Fruit fly (Drosophila melanogaster): Measurements from ENCODE around the gene Rcd-1.

Rcd-1 gene

DNA sequence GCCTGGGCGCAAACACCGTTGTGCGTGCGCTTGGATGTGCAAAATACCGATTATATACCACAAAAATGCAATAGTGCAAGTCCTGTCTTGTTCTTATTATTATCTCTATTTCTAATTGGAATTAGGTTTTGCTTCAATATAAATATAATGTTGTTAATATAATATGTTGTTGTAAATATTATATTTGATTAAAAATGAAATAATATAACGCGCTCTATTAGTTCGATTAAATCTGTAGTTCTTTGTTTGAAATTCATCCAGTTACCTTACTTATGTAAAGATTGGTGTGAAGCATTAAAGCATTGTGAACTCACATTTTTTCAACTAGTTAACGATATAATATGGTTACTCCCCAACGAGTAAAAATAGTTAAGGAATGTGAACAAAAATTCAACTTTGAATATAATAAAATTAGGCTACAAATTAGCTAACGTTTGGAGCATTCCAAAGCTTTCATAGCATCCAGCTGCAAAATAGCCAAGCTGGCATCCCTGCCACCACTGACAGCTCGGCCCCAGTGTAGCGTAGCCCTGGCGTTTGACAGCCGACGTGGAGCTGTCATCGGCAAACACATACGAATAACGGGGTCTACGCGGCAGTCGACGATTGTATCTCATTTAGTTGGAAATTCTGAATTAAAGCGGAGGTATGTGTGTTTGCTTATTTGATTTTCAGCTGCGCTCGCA is 4.4 kb downstream of the Rcd-1 start, which contains the start of the genes CG12237 and Sec61gamma (continued):
- peak; percentile 33; the same call in 1 of the 2 replicates for TF ChIP-seq E2f2 (GFP tag; IDR thresholded peaks at IDR 0.05)
- peak; percentile 30 for TF ChIP-seq trem (tag; optimal IDR thresholded peaks at IDR 0.05)
- TF ChIP-seq wdn (GFP tag; IDR thresholded peaks at IDR 0.05): no peak
- TF ChIP-seq gro (GFP tag; optimal IDR thresholded peaks at IDR 0.05): peak; percentile 26
- no peak for TF ChIP-seq CG17912 (GFP tag; optimal IDR thresholded peaks at IDR 0.05)
- TF ChIP-seq pho (GFP tag; optimal IDR thresholded peaks at IDR 0.05): peak; percentile 10
- peak; percentile 72 for TF ChIP-seq Rfx (GFP tag; IDR thresholded peaks at IDR 0.05)
- peak; percentile 13 for TF ChIP-seq pfk (GFP tag; optimal IDR thresholded peaks at IDR 0.05)
- peak; percentile 11 for TF ChIP-seq NfI (GFP tag; optimal IDR thresholded peaks at IDR 0.05)
- TF ChIP-seq jigr1 (GFP tag; IDR thresholded peaks at IDR 0.05): no peak
- TF ChIP-seq Sox102F (GFP tag; optimal IDR thresholded peaks at IDR 0.05): no peak
- TF ChIP-seq gem (tag; optimal IDR thresholded peaks at IDR 0.05): no peak
- TF ChIP-seq CG12659 (GFP tag; optimal IDR thresholded peaks at IDR 0.05): peak; percentile 77
- TF ChIP-seq Dbx (GFP tag; IDR thresholded peaks at IDR 0.05): peak; percentile 53; the same call in 2 of the 3 replicates
- peak; percentile 96 for TF ChIP-seq CG18011 (GFP tag; optimal IDR thresholded peaks at IDR 0.05)
- TF ChIP-seq dan (GFP tag; IDR thresholded peaks at IDR 0.05): no peak
- no peak for TF ChIP-seq D19A (tag; optimal IDR thresholded peaks at IDR 0.05)
- peak in 1 of 2 experiments; percentile 38 for TF ChIP-seq Pdp1 (GFP tag; optimal IDR thresholded peaks at IDR 0.05)
- TF ChIP-seq CG5245 (GFP tag; optimal IDR thresholded peaks at IDR 0.05): no peak
- no peak for TF ChIP-seq D19B (GFP tag; optimal IDR thresholded peaks at IDR 0.05)
- TF ChIP-seq Aef1 (GFP tag; IDR thresholded peaks at IDR 0.05): no peak
- TF ChIP-seq sens-2 (GFP tag; IDR thresholded peaks at IDR 0.05): no peak
- peak; percentile 9; the same call in 1 of the 2 replicates for TF ChIP-seq CG14014 (GFP tag; IDR thresholded peaks at IDR 0.05)
- TF ChIP-seq wor (GFP tag; IDR thresholded peaks at IDR 0.05): no peak
- TF ChIP-seq Oli (tag; optimal IDR thresholded peaks at IDR 0.05): no peak
- TF ChIP-seq Bteb2 (GFP tag; optimal IDR thresholded peaks at IDR 0.05): peak; percentile 13
- peak; percentile 28 for TF ChIP-seq Antp (GFP tag; optimal IDR thresholded peaks at IDR 0.05)
- no peak for TF ChIP-seq Awh (GFP tag; IDR thresholded peaks at IDR 0.05)
- TF ChIP-seq Elba2 (GFP tag; optimal IDR thresholded peaks at IDR 0.05): no peak
- TF ChIP-seq Blimp-1 (GFP tag; optimal IDR thresholded peaks at IDR 0.05): no peak
- no peak for TF ChIP-seq bsh (GFP tag; optimal IDR thresholded peaks at IDR 0.05)
- peak; percentile 44 for TF ChIP-seq BEAF-32 (GFP tag; optimal IDR thresholded peaks at IDR 0.05)
- no peak for TF ChIP-seq CG6765 (GFP tag; optimal IDR thresholded peaks at IDR 0.05)
- TF ChIP-seq CG2202 (tag; optimal IDR thresholded peaks at IDR 0.05): no peak
- peak; percentile 13 for TF ChIP-seq slp2 (GFP tag; optimal IDR thresholded peaks at IDR 0.05)
- TF ChIP-seq CG32532 (GFP tag; IDR thresholded peaks at IDR 0.05): peak; percentile 60
- TF ChIP-seq CG8924 (tag; optimal IDR thresholded peaks at IDR 0.05): no peak
- TF ChIP-seq CG34224 (GFP tag; IDR thresholded peaks at IDR 0.05; ENCODE audit: partially characterized antibody): no peak
- no peak for TF ChIP-seq esg (GFP tag; conservative IDR thresholded peaks at IDR 0.05)
- TF ChIP-seq D (optimal IDR thresholded peaks at IDR 0.05): no peak
- TF ChIP-seq D (GFP tag; optimal IDR thresholded peaks at IDR 0.05): no peak
- TF ChIP-seq eve (GFP tag; optimal IDR thresholded peaks at IDR 0.05): no peak
- TF ChIP-seq fd3F (GFP tag; optimal IDR thresholded peaks at IDR 0.05): no peak
- TF ChIP-seq Dip3 (GFP tag; optimal IDR thresholded peaks at IDR 0.05): no peak
- TF ChIP-seq Lpt (GFP tag; optimal IDR thresholded peaks at IDR 0.05): no peak
- no peak for TF ChIP-seq corto (GFP tag; optimal IDR thresholded peaks at IDR 0.05)
- TF ChIP-seq CHES-1-like (GFP tag; optimal IDR thresholded peaks at IDR 0.05): peak; percentile 43
- no peak for TF ChIP-seq CG8765 (GFP tag; IDR thresholded peaks at IDR 0.05)

All from whole organism, embryonic.